Worm (Caenorhabditis elegans) whole organism, dauer: ENCODE data around the gene sdz-4.
"Not testable (repeated sequence)": the region's sequence is repeated elsewhere in the genome, so short reads cannot be mapped to it uniquely, and the experiment has no call there.

Source experiments
- unc-62 ChIP-seq: sonication (generic microtip); optimal IDR thresholded peaks from 2 replicates; lab custom pipeline; 2017; ENCODE audit warnings: missing biosample characterization, missing genetic modification reagents, missing genetic modification characterization

sdz-4 gene

ce11 chrII:958618-959017 lies at the start of gene sdz-4:
Gene sdz-4 (plus strand): TSS chrII:958918.
- TF ChIP-seq unc-62 (GFP tag; lab: Kevin White, UChicago): no peak

- no peak for TF ChIP-seq unc-62 (GFP tag; lab: Kevin White, UChicago)
Measured at ce11 chrII:909554-909953, 49.2 kb upstream of the sdz-4 start, which contains the start of the genes fbxc-24 and fbxc-27. Gene fbxc-24 (minus strand): TSS chrII:909654. Gene fbxc-27 (plus strand): TSS chrII:909769.

- TF ChIP-seq unc-62 (GFP tag; lab: Kevin White, UChicago): no peak
Measured at ce11 chrII:911680-912079, 47.0 kb upstream of the sdz-4 start, which contains the start of gene fbxc-31. Gene fbxc-31 (plus strand): TSS chrII:911980.

ce11 chrII:913222-913722 lies 45.4 kb upstream of the sdz-4 start, which contains the start of gene fbxc-33:
Gene fbxc-33 (plus strand): TSS chrII:913672.
- no peak for TF ChIP-seq unc-62 (GFP tag; lab: Kevin White, UChicago)

- TF ChIP-seq unc-62 (GFP tag; lab: Kevin White, UChicago): no peak
Measured at ce11 chrII:915206-915605, 43.5 kb upstream of the sdz-4 start.

ce11 chrII:915780-916179 lies 42.9 kb upstream of the sdz-4 start, which contains the start of gene fbxc-29:
Gene fbxc-29 (plus strand): TSS chrII:916080.
- TF ChIP-seq unc-62 (GFP tag; lab: Kevin White, UChicago): no peak

- TF ChIP-seq unc-62 (GFP tag; lab: Kevin White, UChicago): no peak
Measured at ce11 chrII:917324-917723, 41.4 kb upstream of the sdz-4 start, which contains the start of gene fbxc-30. Gene fbxc-30 (plus strand): TSS chrII:917624.

ce11 chrII:920326-920725 lies 38.4 kb upstream of the sdz-4 start:
- TF ChIP-seq unc-62 (GFP tag; lab: Kevin White, UChicago): no peak

ce11 chrII:922778-923177 lies 35.9 kb upstream of the sdz-4 start:
- TF ChIP-seq unc-62 (GFP tag; lab: Kevin White, UChicago): no peak

- TF ChIP-seq unc-62 (GFP tag; lab: Kevin White, UChicago): no peak
Measured at ce11 chrII:923521-923920, 35.2 kb upstream of the sdz-4 start, which contains the start of gene fbxc-28. Gene fbxc-28 (plus strand): TSS chrII:923821.

ce11 chrII:927331-927730 lies 31.4 kb upstream of the sdz-4 start, which contains the start of gene R07C3.13:
Gene R07C3.13 (minus strand): TSS chrII:927431.
- no peak for TF ChIP-seq unc-62 (GFP tag; lab: Kevin White, UChicago)

- TF ChIP-seq unc-62 (GFP tag; lab: Kevin White, UChicago): not testable (repeated sequence)
Measured at ce11 chrII:930871-931270, 27.8 kb upstream of the sdz-4 start, which contains the start of gene fbxc-34. Gene fbxc-34 (plus strand): TSS chrII:931171.

- TF ChIP-seq unc-62 (GFP tag; lab: Kevin White, UChicago): no peak
Measured at ce11 chrII:932718-933117, 26.0 kb upstream of the sdz-4 start, which contains the start of gene acs-15. Gene acs-15 (plus strand): TSS chrII:933018.

ce11 chrII:937265-937664 lies 21.5 kb upstream of the sdz-4 start:
- no peak for TF ChIP-seq unc-62 (GFP tag; lab: Kevin White, UChicago)

ce11 chrII:938549-938948 lies 20.2 kb upstream of the sdz-4 start, which contains the start of gene R07C3.3:
Gene R07C3.3 (plus strand): TSS chrII:938849.
- TF ChIP-seq unc-62 (GFP tag; lab: Kevin White, UChicago): no peak

- TF ChIP-seq unc-62 (GFP tag; lab: Kevin White, UChicago): no peak
Measured at ce11 chrII:940779-941178, 17.9 kb upstream of the sdz-4 start, which contains the start of gene fbxc-36. Gene fbxc-36 (plus strand): TSS chrII:940983.

ce11 chrII:943773-944172 lies 14.9 kb upstream of the sdz-4 start, which contains the start of gene clec-43:
Gene clec-43 (plus strand): TSS chrII:944066.
- TF ChIP-seq unc-62 (GFP tag; lab: Kevin White, UChicago): no peak
